Fruit fly (Drosophila melanogaster): ENCODE data around the gene mnd.

Gene mnd

dm6 chr3L:14969171-14969570 is 15.7 kb upstream of the mnd start, which contains the start of gene Tom:
TSS of gene Tom (plus strand) at chr3L:14969344.
- peak; percentile 3 for TF ChIP-seq Pif1B (GFP tag; optimal IDR thresholded peaks at IDR 0.05)
- peak; percentile 30 for TF ChIP-seq EcR (GFP tag; optimal IDR thresholded peaks at IDR 0.05)
- TF ChIP-seq CG13204 (GFP tag; optimal IDR thresholded peaks at IDR 0.05), result no peak

dm6 chr3L:14970213-14970612 is 14.7 kb upstream of the mnd start:
- TF ChIP-seq CG17806 (tag; optimal IDR thresholded peaks at IDR 0.05) (no peak), Ets98B (GFP tag; IDR thresholded peaks at IDR 0.05) (no peak), CG10348 (GFP tag; IDR thresholded peaks at IDR 0.05) (no peak), Pif1B (GFP tag; optimal IDR thresholded peaks at IDR 0.05) (no peak), rn (GFP tag; IDR thresholded peaks at IDR 0.05) (no peak), Snoo (tag; optimal IDR thresholded peaks at IDR 0.05) (no peak)

- TF ChIP-seq CG12605 (GFP tag; IDR thresholded peaks at IDR 0.05) (no peak), CG8159 (tag; optimal IDR thresholded peaks at IDR 0.05) (peak; percentile 9)
These were observed 12.8 kb upstream of the mnd start for dm6 chr3L:14971893-14972624.

dm6 chr3L:14972625-14973250 is 12.2 kb upstream of the mnd start, which contains the start of gene Brd:
TSS of gene Brd (plus strand) at chr3L:14972667.
- TF ChIP-seq CG14655 (GFP tag; optimal IDR thresholded peaks at IDR 0.05), result no peak
- no peak for TF ChIP-seq Pif1A (GFP tag; optimal IDR thresholded peaks at IDR 0.05)
- TF ChIP-seq CG13204 (GFP tag; optimal IDR thresholded peaks at IDR 0.05), result no peak
- TF ChIP-seq CG8301 (tag; optimal IDR thresholded peaks at IDR 0.05), result no peak
- no peak for TF ChIP-seq CG10348 (GFP tag; IDR thresholded peaks at IDR 0.05)
- no peak for TF ChIP-seq CG17806 (tag; optimal IDR thresholded peaks at IDR 0.05)
- no peak for TF ChIP-seq fd96Ca (GFP tag; IDR thresholded peaks at IDR 0.05)
- TF ChIP-seq CG32121 (GFP tag; IDR thresholded peaks at IDR 0.05), result no peak
- TF ChIP-seq CG4496 (GFP tag; IDR thresholded peaks at IDR 0.05), result no peak
- TF ChIP-seq Snoo (tag; optimal IDR thresholded peaks at IDR 0.05), result no peak

dm6 chr3L:14973251-14973625 is 11.7 kb upstream of the mnd start:
- TF ChIP-seq Snoo (tag; optimal IDR thresholded peaks at IDR 0.05) (no peak), EcR (GFP tag; optimal IDR thresholded peaks at IDR 0.05) (peak; percentile 49)

dm6 chr3L:14974513-14974912 is 10.4 kb upstream of the mnd start, which contains the start of gene Ocho:
TSS of gene Ocho (plus strand) at chr3L:14974848.
- TF ChIP-seq EcR (GFP tag; optimal IDR thresholded peaks at IDR 0.05) (no peak), CG17806 (tag; optimal IDR thresholded peaks at IDR 0.05) (no peak), CG8159 (tag; optimal IDR thresholded peaks at IDR 0.05) (no peak), CG34367 (tag; optimal IDR thresholded peaks at IDR 0.05) (no peak), rn (GFP tag; IDR thresholded peaks at IDR 0.05) (no peak), CG12605 (GFP tag; IDR thresholded peaks at IDR 0.05) (no peak), fd96Ca (GFP tag; IDR thresholded peaks at IDR 0.05) (no peak), CG4496 (GFP tag; IDR thresholded peaks at IDR 0.05) (no peak), CG14655 (GFP tag; optimal IDR thresholded peaks at IDR 0.05) (no peak), Snoo (tag; optimal IDR thresholded peaks at IDR 0.05) (no peak), D1 (tag; optimal IDR thresholded peaks at IDR 0.05) (no peak), CG10348 (GFP tag; IDR thresholded peaks at IDR 0.05) (no peak), Pif1A (GFP tag; optimal IDR thresholded peaks at IDR 0.05) (no peak)

dm6 chr3L:14974952-14975351 is 9.9 kb upstream of the mnd start:
- TF ChIP-seq CG12605 (GFP tag; IDR thresholded peaks at IDR 0.05) (no peak), CG15710 (tag; optimal IDR thresholded peaks at IDR 0.05) (no peak), CG8159 (tag; optimal IDR thresholded peaks at IDR 0.05) (no peak), CG13204 (GFP tag; optimal IDR thresholded peaks at IDR 0.05) (no peak), CG8301 (tag; optimal IDR thresholded peaks at IDR 0.05) (no peak), Pif1A (GFP tag; optimal IDR thresholded peaks at IDR 0.05) (no peak), EcR (GFP tag; optimal IDR thresholded peaks at IDR 0.05) (no peak), CG14655 (GFP tag; optimal IDR thresholded peaks at IDR 0.05) (no peak), Ets98B (GFP tag; IDR thresholded peaks at IDR 0.05) (no peak), Pif1B (GFP tag; optimal IDR thresholded peaks at IDR 0.05) (no peak), D1 (tag; optimal IDR thresholded peaks at IDR 0.05) (no peak), CG17806 (tag; optimal IDR thresholded peaks at IDR 0.05) (no peak), CG32121 (GFP tag; IDR thresholded peaks at IDR 0.05) (no peak), fd96Ca (GFP tag; IDR thresholded peaks at IDR 0.05) (no peak)

- TF ChIP-seq CG15710 (tag; optimal IDR thresholded peaks at IDR 0.05), result no peak
- TF ChIP-seq CG17806 (tag; optimal IDR thresholded peaks at IDR 0.05), result no peak
- TF ChIP-seq CG34367 (tag; optimal IDR thresholded peaks at IDR 0.05), result no peak
- no peak for TF ChIP-seq CG8301 (tag; optimal IDR thresholded peaks at IDR 0.05)
- no peak for TF ChIP-seq D1 (tag; optimal IDR thresholded peaks at IDR 0.05)
These were observed 8.9 kb upstream of the mnd start for dm6 chr3L:14976026-14976425.
